Fruit fly (Drosophila melanogaster): Measurements from ENCODE around the gene CG33252.
A peak's percentile ranks its signal among the peaks of the same experiment; 100 is the strongest.

Gene CG33252

DNA sequence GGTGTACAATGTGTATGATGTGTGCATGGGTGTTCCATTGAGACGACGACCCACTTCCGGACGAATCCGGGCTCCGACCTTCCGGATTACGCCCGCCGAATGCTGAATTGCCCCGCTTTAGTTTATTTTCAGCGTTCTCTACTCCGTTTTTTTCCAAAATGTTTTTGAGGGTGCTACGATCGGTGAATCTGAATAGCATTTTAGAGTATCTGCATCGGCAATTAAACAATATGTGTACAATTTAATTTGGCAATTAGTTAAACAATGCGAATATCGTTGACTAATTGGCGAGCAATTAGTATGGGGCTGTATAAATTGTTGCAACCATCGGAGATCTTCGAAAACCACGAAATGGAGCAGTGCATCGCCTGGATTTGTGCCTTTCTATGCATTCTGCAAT lies 7.5 kb downstream of the CG33252 start, which contains the start of gene CG13002:
Gene CG13002, plus strand, starts transcription at position 301 of the 400 bp plus-strand sequence.
- no peak for TF ChIP-seq CG17801 (GFP tag; optimal IDR thresholded peaks at IDR 0.05; ENCODE audit: partially characterized antibody)

DNA sequence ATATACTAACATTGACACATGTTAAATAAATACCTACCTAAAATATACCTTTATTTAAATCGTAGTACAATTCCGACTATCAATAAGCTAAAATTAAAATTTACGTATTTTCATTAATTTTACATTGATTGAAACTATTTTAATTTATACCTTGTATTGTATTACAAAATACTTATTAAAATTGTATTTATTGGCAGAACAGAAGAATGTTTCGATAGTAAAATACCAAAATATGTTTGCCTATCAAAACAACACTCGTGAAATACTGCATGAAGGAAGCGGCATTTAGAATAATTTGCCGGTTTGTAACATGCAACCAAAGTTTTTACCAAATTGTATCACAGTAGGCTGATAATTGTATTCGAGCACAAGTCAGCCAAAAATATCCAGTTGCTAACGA lies 10.4 kb downstream of the CG33252 start, which contains the start of the genes DENR and CG4880:
Gene DENR, minus strand, starts transcription at position 10 of the 400 bp plus-strand sequence.
Gene CG4880, plus strand, starts transcription at position 268 of the 400 bp plus-strand sequence.
- TF ChIP-seq CG17801 (GFP tag; optimal IDR thresholded peaks at IDR 0.05; ENCODE audit: partially characterized antibody): no peak

DNA sequence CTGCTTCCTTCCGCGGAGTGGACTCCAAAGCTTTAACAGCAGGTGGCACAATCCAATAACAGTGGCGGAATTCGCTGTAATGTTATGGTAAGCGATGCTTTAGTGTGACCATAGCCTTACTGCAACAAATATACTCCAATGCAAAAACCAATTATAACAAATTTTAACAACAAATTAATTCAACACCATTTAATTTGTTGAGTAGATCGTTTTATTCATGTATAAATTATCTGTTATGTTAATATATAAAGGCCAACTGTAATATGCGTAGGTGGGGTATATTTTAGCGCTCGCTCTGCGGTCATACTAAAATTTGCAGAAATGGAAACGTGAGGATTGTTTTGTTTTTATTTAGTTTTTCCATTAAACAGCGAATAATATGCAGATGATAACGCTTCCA lies 12.7 kb downstream of the CG33252 start, which contains the start of the genes Nprl2 and Polr3I:
Gene Nprl2, minus strand, starts transcription at position 86 of the 400 bp plus-strand sequence.
Gene Polr3I, plus strand, starts transcription at position 302 of the 400 bp plus-strand sequence.
- TF ChIP-seq CG17801 (GFP tag; optimal IDR thresholded peaks at IDR 0.05; ENCODE audit: partially characterized antibody): peak; percentile 25

DNA sequence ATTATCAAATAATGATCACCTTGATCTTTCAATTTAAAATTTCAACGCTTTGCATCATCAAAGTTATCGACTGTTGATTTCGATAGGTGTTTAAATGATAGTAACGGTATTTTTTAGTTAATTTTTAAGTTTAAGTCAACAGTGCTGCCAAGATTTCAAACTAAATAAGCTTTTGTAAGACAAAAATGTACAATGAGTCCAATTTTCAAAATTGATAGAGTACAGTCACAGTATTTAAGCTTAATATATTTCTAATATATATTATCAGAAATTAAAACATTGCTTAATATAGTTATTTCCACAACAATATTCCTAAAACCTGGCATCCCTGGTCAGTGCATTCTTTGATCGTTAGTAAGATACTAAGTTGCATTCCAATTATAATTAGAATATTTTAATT lies 16.0 kb downstream of the CG33252 start, which contains the start of gene CG4872:
Gene CG4872, plus strand, starts transcription at position 333 of the 400 bp plus-strand sequence.
- TF ChIP-seq CG17801 (GFP tag; optimal IDR thresholded peaks at IDR 0.05; ENCODE audit: partially characterized antibody): peak; percentile 22

DNA sequence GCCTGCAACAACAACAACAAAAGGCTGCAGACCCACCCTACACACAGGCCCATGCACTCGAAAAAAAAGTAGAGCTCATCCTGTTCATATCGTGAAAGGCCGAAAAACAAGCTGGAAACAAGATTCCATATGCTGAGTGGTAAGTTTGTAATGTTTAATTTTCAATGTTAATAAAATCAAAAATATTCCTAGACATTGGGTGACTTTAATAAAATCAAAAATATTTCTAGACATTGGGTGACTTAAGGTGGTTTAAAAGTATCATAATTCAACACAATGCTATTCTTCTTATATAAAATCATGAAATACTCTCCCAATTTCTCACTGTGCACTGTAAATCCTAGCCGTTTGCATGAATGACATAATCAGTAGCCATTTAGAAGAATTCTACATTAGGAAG lies 17.0 kb downstream of the CG33252 start:
- TF ChIP-seq CG17801 (GFP tag; optimal IDR thresholded peaks at IDR 0.05; ENCODE audit: partially characterized antibody): no peak

DNA sequence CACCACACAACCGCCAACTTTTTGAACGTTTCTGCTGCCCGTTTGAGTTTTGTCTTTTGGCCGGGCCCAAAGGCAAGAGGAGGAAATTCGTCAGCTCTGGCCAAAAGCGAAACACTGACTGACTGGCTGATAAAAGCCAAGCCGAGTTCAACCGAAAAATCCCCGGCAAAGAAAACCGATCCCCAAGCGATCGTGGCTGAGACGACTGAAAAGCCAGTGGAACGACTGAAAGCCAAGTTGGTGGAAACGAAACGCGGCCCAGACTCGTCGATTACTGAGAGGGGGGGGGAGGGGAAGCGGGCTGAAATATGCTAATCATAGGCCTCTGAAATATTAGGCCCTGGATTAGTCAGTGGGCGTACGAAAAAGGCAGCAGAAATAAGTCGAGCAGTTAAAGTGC lies 20.6 kb downstream of the CG33252 start, which contains the start of gene CG13003:
Gene CG13003, minus strand, starts transcription at position 120 of the 400 bp plus-strand sequence.
- TF ChIP-seq CG17801 (GFP tag; optimal IDR thresholded peaks at IDR 0.05; ENCODE audit: partially characterized antibody): no peak

DNA sequence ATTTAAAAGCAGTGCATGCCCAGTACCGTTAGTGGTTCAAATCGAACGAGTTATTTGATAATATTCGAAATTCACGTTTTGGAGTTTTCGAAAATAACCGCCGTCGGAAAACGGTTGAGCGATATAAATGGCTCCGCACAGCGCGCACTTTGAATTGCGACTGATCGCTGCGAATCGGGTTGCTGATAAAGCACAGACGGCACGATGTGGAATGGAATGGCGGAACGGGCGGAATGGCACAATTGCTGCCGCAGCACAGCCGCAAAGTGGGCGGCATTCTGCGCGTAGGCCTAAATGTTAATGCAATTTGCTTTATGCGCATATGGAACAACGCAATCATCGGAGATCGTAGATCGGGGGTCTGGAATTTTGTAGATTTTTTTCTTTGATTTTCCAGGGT lies 22.3 kb downstream of the CG33252 start:
- TF ChIP-seq CG17801 (GFP tag; optimal IDR thresholded peaks at IDR 0.05; ENCODE audit: partially characterized antibody): no peak

DNA sequence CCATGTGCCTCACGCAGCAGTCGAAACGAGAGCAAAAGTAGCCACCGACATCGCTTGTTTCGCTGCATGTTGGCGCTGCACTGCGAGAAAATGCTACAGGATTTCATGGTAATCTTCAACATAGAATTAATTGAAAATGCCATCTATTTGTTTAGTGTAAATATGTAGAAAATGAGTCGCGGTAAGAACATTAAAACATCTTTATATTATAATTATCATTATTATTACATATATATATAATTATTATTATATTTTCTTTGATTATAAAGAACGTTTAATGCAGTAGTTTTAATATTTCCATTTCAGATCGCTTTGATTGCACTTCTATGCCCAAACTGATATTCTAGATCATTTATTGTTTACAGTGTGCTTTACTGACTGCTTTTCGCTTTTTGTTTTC lies 23.9 kb downstream of the CG33252 start:
- TF ChIP-seq CG17801 (GFP tag; optimal IDR thresholded peaks at IDR 0.05; ENCODE audit: partially characterized antibody): no peak

DNA sequence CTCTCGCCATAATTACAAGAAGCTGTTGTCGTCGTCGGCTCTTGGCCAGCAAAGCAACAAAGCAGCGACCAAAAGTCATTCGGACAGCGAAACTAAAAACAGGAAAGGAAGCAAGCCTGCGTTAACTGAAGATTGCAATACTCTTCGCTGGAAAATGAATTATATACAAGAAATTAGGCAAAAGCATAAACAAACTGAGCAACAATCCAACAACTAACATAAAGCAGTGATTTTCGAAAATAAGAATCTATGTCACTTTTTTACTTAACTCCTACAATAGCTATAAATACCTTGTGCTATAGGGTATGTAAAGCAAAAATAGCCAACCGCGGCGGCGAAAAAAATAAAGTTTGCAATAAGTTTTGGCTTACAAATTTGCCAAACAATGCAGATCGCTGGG lies 25.2 kb downstream of the CG33252 start:
- TF ChIP-seq CG17801 (GFP tag; optimal IDR thresholded peaks at IDR 0.05; ENCODE audit: partially characterized antibody): no peak

DNA sequence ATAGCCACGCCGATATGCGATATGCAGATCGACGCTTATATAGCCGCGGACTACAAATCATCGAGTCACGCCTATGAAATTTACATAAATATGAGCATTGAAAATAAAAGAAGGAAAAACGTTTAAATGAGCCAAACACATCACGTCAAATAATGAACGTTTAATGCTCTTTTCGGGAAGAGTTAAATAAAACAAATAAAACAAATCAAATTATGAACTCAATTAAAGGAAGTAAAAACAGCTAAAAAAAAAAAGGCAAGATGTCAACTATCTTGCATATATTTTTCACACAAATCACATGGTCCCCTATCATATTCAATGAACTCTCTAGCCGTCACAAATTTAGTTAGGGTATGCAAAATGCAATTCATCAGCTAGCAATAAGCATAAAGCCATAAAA lies 29.4 kb downstream of the CG33252 start:
- TF ChIP-seq CG17801 (GFP tag; optimal IDR thresholded peaks at IDR 0.05; ENCODE audit: partially characterized antibody): no peak

DNA sequence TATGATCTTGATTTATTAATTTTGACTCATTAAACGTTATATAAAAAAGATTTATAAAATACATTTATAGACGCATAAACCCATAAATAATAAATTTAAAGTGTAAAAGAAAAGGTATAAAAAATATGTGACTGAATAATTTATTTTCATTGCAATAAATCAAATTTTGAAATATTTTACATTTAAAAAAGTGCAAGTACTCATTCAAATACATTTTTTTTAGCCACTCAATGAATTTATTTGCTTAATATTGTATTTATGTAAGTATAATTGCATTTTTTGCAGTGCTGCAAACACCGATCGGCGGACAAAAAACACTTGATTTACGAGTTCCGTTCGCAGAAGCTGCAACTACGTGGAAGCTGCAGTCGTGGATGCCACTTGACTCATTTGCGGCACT lies 37.3 kb downstream of the CG33252 start:
- no peak for TF ChIP-seq CG17801 (GFP tag; optimal IDR thresholded peaks at IDR 0.05; ENCODE audit: partially characterized antibody)

DNA sequence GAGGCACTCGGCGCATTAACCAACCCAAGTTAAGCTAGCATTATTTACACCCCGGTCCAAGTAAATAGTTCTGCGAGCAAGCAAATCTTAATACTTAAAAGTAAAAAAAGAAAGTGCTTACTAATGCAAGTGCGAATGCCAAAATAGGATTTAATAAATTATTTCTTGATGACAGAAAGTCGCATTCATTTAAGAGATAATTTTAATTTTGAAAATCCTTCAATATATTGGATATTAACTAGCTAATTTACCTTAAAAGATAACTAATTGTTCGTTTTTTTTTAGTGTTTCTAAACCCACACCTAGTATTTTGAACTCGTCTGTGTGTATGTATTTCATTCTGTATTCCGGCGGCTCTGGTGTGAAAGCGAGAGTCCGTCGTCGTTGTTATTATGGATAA lies 42.2 kb downstream of the CG33252 start:
- TF ChIP-seq CG17801 (GFP tag; optimal IDR thresholded peaks at IDR 0.05; ENCODE audit: partially characterized antibody): peak; percentile 58

DNA sequence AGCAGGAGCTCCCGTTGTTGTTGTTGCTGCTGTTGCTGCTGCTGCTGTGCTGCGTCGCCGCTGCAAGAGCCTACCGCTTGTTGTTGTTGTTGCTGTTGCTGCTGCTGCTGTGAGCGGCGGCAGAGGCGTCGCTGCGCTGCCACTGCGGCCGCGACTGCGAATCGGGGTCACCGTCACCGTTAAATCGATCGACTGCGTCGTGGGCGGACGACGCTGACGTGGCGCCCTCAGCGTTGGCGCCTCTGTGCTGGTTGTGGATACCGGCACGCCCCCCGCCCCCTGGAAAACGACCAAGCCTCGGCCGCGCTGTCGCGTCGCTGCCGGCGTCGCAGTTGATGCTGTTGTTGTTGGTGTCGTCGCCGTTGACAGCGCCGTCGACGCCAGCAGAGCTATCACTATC lies 47.5 kb downstream of the CG33252 start:
- TF ChIP-seq CG17801 (GFP tag; optimal IDR thresholded peaks at IDR 0.05; ENCODE audit: partially characterized antibody): no peak

DNA sequence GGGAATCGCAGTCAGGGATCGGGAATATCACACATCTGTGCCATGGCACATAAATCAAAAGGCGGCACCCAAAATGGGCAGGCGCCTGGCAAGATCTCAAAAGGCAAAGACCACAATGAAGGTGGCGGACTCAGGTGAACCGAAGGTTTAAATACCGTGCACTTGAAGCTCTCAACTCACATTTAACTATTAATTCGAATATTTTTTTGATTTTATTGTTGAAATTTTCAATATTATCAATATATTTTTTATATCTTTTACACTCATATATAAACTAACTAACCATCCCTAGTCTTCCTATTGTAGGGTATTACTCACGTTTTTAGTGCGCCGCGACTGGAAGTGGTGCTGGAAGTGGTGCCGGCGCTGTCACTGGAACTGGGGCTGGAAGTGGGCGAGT lies 48.0 kb downstream of the CG33252 start:
- no peak for TF ChIP-seq CG17801 (GFP tag; optimal IDR thresholded peaks at IDR 0.05; ENCODE audit: partially characterized antibody)

DNA sequence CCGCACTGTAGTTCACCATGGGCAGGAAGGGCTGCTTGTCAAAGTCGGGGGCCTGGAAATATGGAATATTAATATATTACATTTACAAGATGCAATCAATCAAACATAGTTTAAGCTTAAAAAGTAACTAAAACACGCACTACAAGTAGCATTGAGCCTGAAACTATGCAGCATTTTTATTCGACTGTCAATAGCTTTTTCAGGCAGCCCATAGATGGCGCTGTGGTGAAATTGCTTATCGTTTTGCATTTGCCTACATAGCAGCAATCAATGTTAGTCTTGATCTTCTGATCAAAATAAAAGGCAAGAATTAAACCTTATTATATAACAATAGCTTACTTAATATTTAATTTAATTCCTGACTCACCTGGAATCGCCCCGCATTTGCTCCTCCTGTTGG lies 50.4 kb downstream of the CG33252 start:
- no peak for TF ChIP-seq CG17801 (GFP tag; optimal IDR thresholded peaks at IDR 0.05; ENCODE audit: partially characterized antibody)
